Worm (Caenorhabditis elegans): ENCODE results near the gene F19H8.2.

ce11 chrII:14576429-14576828, 29.2 kb downstream of the F19H8.2 start, which contains the start of gene C01G12.13:
- TF ChIP-seq nhr-11 (tag; optimal IDR thresholded peaks at IDR 0.05) (no peak), nhr-47 (tag; optimal IDR thresholded peaks at IDR 0.05) (no peak), unc-62 (GFP tag; optimal IDR thresholded peaks at IDR 0.05) (no peak), mdl-1 (tag; optimal IDR thresholded peaks at IDR 0.05) (no peak), dpl-1 (GFP tag; optimal IDR thresholded peaks at IDR 0.05) (no peak), elt-2 (tag; optimal IDR thresholded peaks at IDR 0.05) (no peak), lin-13 (GFP tag; optimal IDR thresholded peaks at IDR 0.05) (no peak), nhr-12 (tag; optimal IDR thresholded peaks at IDR 0.05) (no peak), sptf-1 (tag; optimal IDR thresholded peaks at IDR 0.05) (no peak)

Data from whole organism, L1 larva.